Worm (Caenorhabditis elegans) whole organism, L4 larva: ENCODE results near the gene str-226.

ENCODE experiments used
- F49E8.2 ChIP-seq: sonication (generic microtip); optimal IDR thresholded peaks from 2 replicates; lab custom pipeline; 2016; ENCODE audit warnings: missing compliant biosample characterization, mild to moderate bottlenecking, missing genetic modification characterization, borderline replicate concordance
- T20F7.1 ChIP-seq: fragments of 200-800 bp; sonication (Bioruptor generic); optimal IDR thresholded peaks from 2 replicates; lab custom pipeline; 2018; ENCODE audit warnings: mild to moderate bottlenecking, missing genetic modification characterization, missing compliant biosample characterization
- Y105C5A.15 ChIP-seq: fragments of 200-800 bp; sonication (Bioruptor generic); IDR thresholded peaks from 2 replicates; pipeline ENCODE4 v1.3.6; 2022; ENCODE audit warnings: missing genetic modification characterization, missing compliant biosample characterization
- aly-2 ChIP-seq: sonication (generic microtip); optimal IDR thresholded peaks from 2 replicates; lab custom pipeline; 2018; ENCODE audit warnings: missing biosample characterization, missing genetic modification characterization
- ceh-20 ChIP-seq: fragments of 200-800 bp; sonication (Bioruptor generic); IDR thresholded peaks from 2 replicates; pipeline ENCODE4 v1.3.6; 2022; ENCODE audit warnings: missing genetic modification reagents, missing genetic modification characterization, missing compliant biosample characterization
- ceh-28 ChIP-seq: fragments of 150-350 bp; optimal IDR thresholded peaks from 2 replicates; lab custom pipeline; 2014; ENCODE audit warnings: missing biosample characterization, missing genetic modification reagents, missing genetic modification characterization
- ceh-44 ChIP-seq: fragments of 200-800 bp; sonication (Bioruptor generic); IDR thresholded peaks from 2 replicates; pipeline ENCODE4 v1.3.6; 2022; ENCODE audit warnings: missing genetic modification reagents, missing genetic modification characterization, missing compliant biosample characterization
- cey-2 ChIP-seq: sonication (generic microtip); optimal IDR thresholded peaks from 3 replicates; lab custom pipeline; 2017; ENCODE audit warnings: missing genetic modification characterization, mild to moderate bottlenecking, missing compliant biosample characterization, antibody characterized with exemption, borderline replicate concordance; ENCODE audit not compliant: insufficient read depth
- daf-12 ChIP-seq: fragments of 150-350 bp; optimal IDR thresholded peaks from 2 replicates; lab custom pipeline; 2014; ENCODE audit warnings: missing biosample characterization, missing genetic modification reagents, missing genetic modification characterization
- daf-16 ChIP-seq, 3 experiments: sonication (generic microtip); optimal IDR thresholded peaks; 2 replicates each; lab custom pipeline; 2016 to 2017; ENCODE audit warnings: missing genetic modification characterization in 3 of 3, missing genetic modification reagents in 3 of 3, mild to moderate bottlenecking in 2 of 3, missing compliant biosample characterization in 2 of 3, missing biosample characterization in 1 of 3, moderate library complexity in 1 of 3
- fkh-10 ChIP-seq: fragments of 150-350 bp; optimal IDR thresholded peaks from 2 replicates; lab custom pipeline; 2014; ENCODE audit warnings: missing biosample characterization, missing genetic modification reagents, missing genetic modification characterization
- gei-8 ChIP-seq: fragments of 200-800 bp; sonication (Bioruptor generic); optimal IDR thresholded peaks from 2 replicates; lab custom pipeline; 2018; ENCODE audit warnings: mild to moderate bottlenecking, missing genetic modification characterization, missing compliant biosample characterization
- hlh-11 ChIP-seq: fragments of 200-800 bp; sonication (Bioruptor generic); optimal IDR thresholded peaks from 2 replicates; lab custom pipeline; 2018; ENCODE audit warnings: mild to moderate bottlenecking, missing genetic modification characterization, missing compliant biosample characterization
- jun-1 ChIP-seq: fragments of 150-350 bp; optimal IDR thresholded peaks from 2 replicates; lab custom pipeline; 2014; ENCODE audit warnings: missing biosample characterization, missing genetic modification reagents, missing genetic modification characterization
- lin-1 ChIP-seq: fragments of 200-800 bp; sonication (Bioruptor generic); IDR thresholded peaks from 2 replicates; pipeline ENCODE4 v1.3.6; 2022; ENCODE audit warnings: missing genetic modification reagents, missing genetic modification characterization, missing compliant biosample characterization
- lin-15B ChIP-seq: fragments of 150-350 bp; sonication (generic microtip); optimal IDR thresholded peaks from 3 replicates; lab custom pipeline; 2014; ENCODE audit warnings: missing biosample characterization, missing genetic modification characterization
- lin-29 ChIP-seq: fragments of 200-800 bp; sonication (Bioruptor generic); IDR thresholded peaks from 2 replicates; pipeline ENCODE4 v1.3.6; 2022; ENCODE audit warnings: missing genetic modification reagents, missing genetic modification characterization, missing compliant biosample characterization
- lsy-2 ChIP-seq, 2 experiments: fragments of 150-350 bp in 1 of 2; sonication (generic microtip) in 1 of 2; optimal IDR thresholded peaks; 2 replicates each; lab custom pipeline; 2014 to 2017; ENCODE audit warnings: missing biosample characterization in 2 of 2, missing genetic modification characterization in 2 of 2
- mep-1 ChIP-seq: fragments of 150-350 bp; sonication (generic microtip); optimal IDR thresholded peaks from 3 replicates; lab custom pipeline; 2014; ENCODE audit warnings: missing biosample characterization, missing genetic modification characterization
- mes-2 ChIP-seq: sonication (generic microtip); optimal IDR thresholded peaks from 2 replicates; lab custom pipeline; 2016; ENCODE audit warnings: missing genotype, mild to moderate bottlenecking, missing genetic modification characterization, missing compliant biosample characterization; ENCODE audit not compliant: poor library complexity, severe bottlenecking
- nhr-102 ChIP-seq: sonication (generic microtip); optimal IDR thresholded peaks from 2 replicates; lab custom pipeline; 2016; ENCODE audit warnings: mild to moderate bottlenecking, missing genetic modification characterization, moderate library complexity, missing compliant biosample characterization
- nhr-11 ChIP-seq: fragments of 150-350 bp; optimal IDR thresholded peaks from 2 replicates; lab custom pipeline; 2014; ENCODE audit warnings: missing biosample characterization, missing genetic modification characterization
- nhr-111 ChIP-seq: fragments of 200-800 bp; sonication (Bioruptor generic); optimal IDR thresholded peaks from 2 replicates; lab custom pipeline; 2018; ENCODE audit warnings: mild to moderate bottlenecking, missing genetic modification characterization, missing compliant biosample characterization
- nhr-28 ChIP-seq: fragments of 150-350 bp; optimal IDR thresholded peaks from 2 replicates; lab custom pipeline; 2014; ENCODE audit warnings: missing biosample characterization, missing genetic modification characterization
- nhr-76 ChIP-seq: fragments of 150-350 bp; optimal IDR thresholded peaks from 2 replicates; lab custom pipeline; 2014; ENCODE audit warnings: missing biosample characterization, missing genetic modification characterization
- nhr-77 ChIP-seq: fragments of 150-350 bp; optimal IDR thresholded peaks from 2 replicates; lab custom pipeline; 2014; ENCODE audit warnings: missing biosample characterization, missing genetic modification characterization
- pha-4 ChIP-seq, 2 experiments: fragments of 150-350 bp in 1 of 2; fragments of 200-800 bp in 1 of 2; sonication (Bioruptor generic) in 1 of 2; IDR thresholded peaks in 1 of 2; optimal IDR thresholded peaks in 1 of 2; 2 replicates each; pipeline versions ENCODE4 v1.3.6 to Lab custom; 2014 to 2022; ENCODE audit warnings: missing genetic modification characterization in 2 of 2, missing genetic modification reagents in 2 of 2, missing biosample characterization in 1 of 2, missing compliant biosample characterization in 1 of 2
- pqm-1 ChIP-seq: sonication (generic microtip); optimal IDR thresholded peaks from 2 replicates; lab custom pipeline; 2017; ENCODE audit warnings: missing biosample characterization, missing genetic modification characterization
- skn-1 ChIP-seq: fragments of 150-350 bp; optimal IDR thresholded peaks from 2 replicates; lab custom pipeline; 2014; ENCODE audit warnings: missing biosample characterization, missing genetic modification characterization
- tag-97 ChIP-seq: fragments of 200-800 bp; sonication (Bioruptor generic); IDR thresholded peaks from 2 replicates; pipeline ENCODE4 v1.3.6; 2022; ENCODE audit warnings: missing genetic modification characterization, missing compliant biosample characterization
- tra-1 ChIP-seq: fragments of 200-800 bp; sonication (Bioruptor generic); IDR thresholded peaks from 2 replicates; pipeline ENCODE4 v1.3.6; 2022; ENCODE audit warnings: missing genetic modification reagents, missing genetic modification characterization, missing compliant biosample characterization
- unc-62 ChIP-seq, 3 experiments: fragments of 150-350 bp in 1 of 3; sonication (generic microtip); optimal IDR thresholded peaks in 2 of 3; peaks in 1 of 3; 1 replicate in 1 of 3; 2 replicates in 2 of 3; lab custom pipeline; 2014 to 2017; ENCODE audit warnings: missing biosample characterization in 3 of 3, missing genetic modification characterization in 3 of 3, missing genetic modification reagents in 3 of 3, missing genotype in 1 of 3
- zag-1 ChIP-seq: fragments of 150-350 bp; optimal IDR thresholded peaks from 2 replicates; lab custom pipeline; 2014; ENCODE audit warnings: missing biosample characterization, missing genetic modification characterization
- ztf-7 ChIP-seq: fragments of 150-350 bp; optimal IDR thresholded peaks from 2 replicates; lab custom pipeline; 2014; ENCODE audit warnings: missing biosample characterization, missing genetic modification characterization

Gene str-226

ce11 chrV:3512381-3512780, at the start of gene str-226:
TSS of gene str-226 (plus strand) at chrV:3512681.
- TF ChIP-seq lsy-2 (tag; optimal IDR thresholded peaks at IDR 0.05; lab: Kevin White, UChicago), result no peak

- TF ChIP-seq ceh-44 (GFP tag; lab: Robert Waterston, UW) (no peak), nhr-111 (GFP tag; lab: Kevin White, UChicago) (no peak), aly-2 (tag; lab: Kevin White, UChicago) (no peak), nhr-76 (tag; lab: Kevin White, UChicago) (no peak), zag-1 (tag; lab: Kevin White, UChicago) (no peak), fkh-10 (GFP tag; lab: Kevin White, UChicago) (no peak), mes-2 (tag; lab: Kevin White, UChicago) (no peak), gei-8 (GFP tag; lab: Kevin White, UChicago) (no peak), pqm-1 (tag; lab: Kevin White, UChicago) (no peak), F49E8.2 (tag; lab: Kevin White, UChicago) (no peak), T20F7.1 (GFP tag; lab: Kevin White, UChicago) (no peak), Y105C5A.15 (GFP tag; lab: Robert Waterston, UW) (no peak), pha-4 (GFP tag; IDR thresholded peaks at IDR 0.05; lab: Robert Waterston, UW) (no peak), pha-4 (tag; optimal IDR thresholded peaks at IDR 0.05; lab: Kevin White, UChicago) (no peak), cey-2 (no peak), daf-12 (tag; lab: Kevin White, UChicago) (no peak), mep-1 (no peak), lin-1 (GFP tag; lab: Robert Waterston, UW) (no peak), lin-15B (tag; lab: Kevin White, UChicago) (no peak), tra-1 (GFP tag; lab: Robert Waterston, UW) (no peak)
- TF ChIP-seq, all 104 proteins: peak for 0
Measured at ce11 chrV:3463514-3463913, 49.0 kb upstream of the str-226 start, which contains the start of gene slc-28.1. TSS of gene slc-28.1 (plus strand) at chrV:3463814.

- TF ChIP-seq unc-62 (GFP tag; optimal IDR thresholded peaks at IDR 0.05 in 1 of 2; lab: Kevin White, UChicago) (peak in 1 of 2 experiments; percentile 92), unc-62 (tag; optimal IDR thresholded peaks at IDR 0.05; lab: Kevin White, UChicago) (no peak), lin-29 (GFP tag; lab: Robert Waterston, UW) (no peak)
Measured at ce11 chrV:3464897-3465296, 47.6 kb upstream of the str-226 start.

ce11 chrV:3468436-3468835, 44.0 kb upstream of the str-226 start, which contains the start of gene gst-33:
TSS of gene gst-33 (minus strand) at chrV:3468562.
- peak; percentile 50 for TF ChIP-seq pqm-1 (tag; lab: Kevin White, UChicago)
- TF ChIP-seq skn-1, result no peak
- TF ChIP-seq nhr-77 (tag; lab: Kevin White, UChicago), result peak; percentile 50
- TF ChIP-seq nhr-28 (tag; lab: Kevin White, UChicago), result peak; percentile 98
- no peak for TF ChIP-seq daf-16 (GFP tag; optimal IDR thresholded peaks at IDR 0.05; lab: Kevin White, UChicago)
- peak; percentile 87 for TF ChIP-seq daf-16 (tag; optimal IDR thresholded peaks at IDR 0.05; lab: Kevin White, UChicago)
- TF ChIP-seq nhr-102 (tag; lab: Kevin White, UChicago), result peak; percentile 97
- TF ChIP-seq aly-2 (tag; lab: Kevin White, UChicago), result no peak
- no peak for TF ChIP-seq tag-97
- TF ChIP-seq, all 104 proteins: peak for 5

- TF ChIP-seq ceh-28 (tag; lab: Kevin White, UChicago) (no peak), ztf-7 (tag; lab: Kevin White, UChicago) (no peak), jun-1 (tag; lab: Kevin White, UChicago) (no peak), nhr-77 (tag; lab: Kevin White, UChicago) (no peak), nhr-11 (tag; lab: Kevin White, UChicago) (no peak), ceh-20 (no peak), hlh-11 (tag; lab: Kevin White, UChicago) (no peak)
Measured at ce11 chrV:3470782-3471181, 41.7 kb upstream of the str-226 start, which contains the start of gene srbc-29. TSS of gene srbc-29 (minus strand) at chrV:3470882.
